Fruit fly (Drosophila melanogaster) whole organism, pupa: ENCODE measurements around the gene CG5265.

Experiments
- CG12605 ChIP-seq: fragments of 200-800 bp; sonication (Bioruptor generic); IDR thresholded peaks from 2 replicates; pipeline ENCODE4 v1.3.6; 2022; ENCODE audit warnings: missing biosample characterization, missing genetic modification characterization
- CG13204 ChIP-seq: fragments of 200-800 bp; sonication (Bioruptor generic); optimal IDR thresholded peaks from 2 replicates; lab custom pipeline; 2018; ENCODE audit warnings: missing biosample characterization, mild to moderate bottlenecking, missing genetic modification characterization, moderate library complexity
- CG14655 ChIP-seq: fragments of 200-800 bp; sonication (Bioruptor generic); optimal IDR thresholded peaks from 3 replicates; lab custom pipeline; 2017; ENCODE audit warnings: mild to moderate bottlenecking, missing biosample characterization, missing genetic modification reagents, missing genetic modification characterization
- CG8301 ChIP-seq: fragments of 200-800 bp; sonication (Bioruptor generic); optimal IDR thresholded peaks from 2 replicates; lab custom pipeline; 2018; ENCODE audit warnings: missing biosample characterization, mild to moderate bottlenecking, missing genetic modification characterization
- CG9948 ChIP-seq: fragments of 200-800 bp; sonication (Bioruptor generic); optimal IDR thresholded peaks from 2 replicates; lab custom pipeline; 2018; ENCODE audit warnings: missing biosample characterization, mild to moderate bottlenecking, missing genetic modification characterization, moderate library complexity
- EcR ChIP-seq: fragments of 200-800 bp; sonication (Bioruptor generic); optimal IDR thresholded peaks from 3 replicates; lab custom pipeline; 2019; ENCODE audit warnings: missing biosample characterization, missing genetic modification characterization, mild to moderate bottlenecking, moderate library complexity, missing genetic modification reagents
- Ets98B ChIP-seq: fragments of 200-800 bp; sonication (Bioruptor generic); IDR thresholded peaks from 2 replicates; pipeline ENCODE4 v1.3.6; 2022; ENCODE audit warnings: missing biosample characterization, missing genetic modification characterization
- Pif1A ChIP-seq: fragments of 200-800 bp; sonication (Bioruptor generic); optimal IDR thresholded peaks from 3 replicates; lab custom pipeline; 2016; ENCODE audit warnings: missing biosample characterization, missing genetic modification characterization
- Snoo ChIP-seq: fragments of 200-800 bp; sonication (Bioruptor generic); optimal IDR thresholded peaks from 3 replicates; lab custom pipeline; 2017; ENCODE audit warnings: missing biosample characterization, mild to moderate bottlenecking, missing genetic modification characterization, inconsistent platforms
- fd96Ca ChIP-seq: fragments of 200-800 bp; sonication (Bioruptor generic); IDR thresholded peaks from 3 replicates; pipeline ENCODE4 v1.3.6; 2022; ENCODE audit warnings: missing biosample characterization, missing genetic modification characterization
- gl ChIP-seq: fragments of 200-800 bp; sonication (Bioruptor generic); optimal IDR thresholded peaks from 2 replicates; lab custom pipeline; 2018; ENCODE audit warnings: missing biosample characterization, mild to moderate bottlenecking, missing genetic modification characterization

DNA sequence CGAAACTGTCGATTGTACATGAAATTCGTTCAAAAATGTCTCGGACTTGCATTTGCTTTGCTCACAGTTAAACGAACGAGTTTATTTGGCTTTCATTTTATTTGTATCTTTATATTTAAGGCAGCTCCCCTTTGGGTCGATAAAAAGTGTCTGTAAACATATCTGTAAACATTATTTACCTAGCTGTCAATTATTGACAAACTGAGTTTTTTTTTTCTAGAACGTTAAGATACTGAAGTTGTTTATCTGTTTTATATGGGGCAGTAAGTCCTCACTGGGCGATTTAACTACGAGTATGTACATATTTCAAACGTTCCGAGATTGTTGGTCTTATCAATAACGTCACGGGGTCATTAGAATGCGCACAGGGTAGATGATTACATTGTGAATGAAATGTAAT lies 23.1 kb upstream of the CG5265 start:
- TF ChIP-seq Snoo (tag; lab: Kevin White, UChicago) (no peak), Ets98B (GFP tag; lab: Robert Waterston, UW) (no peak), Pif1A (GFP tag; lab: Kevin White, UChicago) (no peak), CG9948 (tag; lab: Kevin White, UChicago) (no peak), CG12605 (GFP tag; lab: Robert Waterston, UW) (no peak), gl (tag; lab: Kevin White, UChicago) (no peak), EcR (GFP tag; lab: Kevin White, UChicago) (no peak), CG14655 (GFP tag; lab: Kevin White, UChicago) (no peak), CG13204 (GFP tag; lab: Kevin White, UChicago) (no peak), CG8301 (tag; lab: Kevin White, UChicago) (no peak), fd96Ca (GFP tag; lab: Robert Waterston, UW) (no peak)
